Fruit fly (Drosophila melanogaster) whole organism, larva: ENCODE measurements around the gene CG43169.

Experiments used
- noc ChIP-seq: fragments of 200-800 bp; sonication (Bioruptor generic); optimal IDR thresholded peaks from 3 replicates; lab custom pipeline; 2019; ENCODE audit warnings: missing biosample characterization, mild to moderate bottlenecking, missing genetic modification characterization, moderate library complexity

Gene CG43169

dm6 chr3L:8888533-8888932 lies at the start of gene CG43169:
CG43169 (minus strand) TSS chr3L:8888633.
- TF ChIP-seq noc (tag; lab: Kevin White, UChicago) = no peak

dm6 chr3L:8931916-8932315 lies 43.5 kb upstream of the CG43169 start:
- no peak for TF ChIP-seq noc (tag; lab: Kevin White, UChicago)

dm6 chr3L:8929527-8929926 lies 41.1 kb upstream of the CG43169 start:
- no peak for TF ChIP-seq noc (tag; lab: Kevin White, UChicago)

- TF ChIP-seq noc (tag; lab: Kevin White, UChicago) = no peak
These were observed 37.2 kb upstream of the CG43169 start for dm6 chr3L:8925679-8926078.

- TF ChIP-seq noc (tag; lab: Kevin White, UChicago) = no peak
These were observed 36.6 kb upstream of the CG43169 start for dm6 chr3L:8924999-8925398.

- TF ChIP-seq noc (tag; lab: Kevin White, UChicago) = no peak
These were observed 36.0 kb upstream of the CG43169 start for dm6 chr3L:8924417-8924913.

dm6 chr3L:8920710-8921109 lies 32.3 kb upstream of the CG43169 start:
- peak; percentile 73 for TF ChIP-seq noc (tag; lab: Kevin White, UChicago)

- TF ChIP-seq noc (tag; lab: Kevin White, UChicago) = no peak
These were observed 31.2 kb upstream of the CG43169 start for dm6 chr3L:8919678-8920077.

- TF ChIP-seq noc (tag; lab: Kevin White, UChicago) = no peak
These were observed 25.2 kb upstream of the CG43169 start for dm6 chr3L:8913537-8914108.

dm6 chr3L:8912332-8912731 lies 23.9 kb upstream of the CG43169 start, which contains the start of the genes Tsp66E and mfr:
Tsp66E (plus strand) TSS chr3L:8912499.
mfr (minus strand) TSS chr3L:8912671.
- TF ChIP-seq noc (tag; lab: Kevin White, UChicago) = no peak

dm6 chr3L:8905100-8905499 lies 16.7 kb upstream of the CG43169 start, which contains the start of gene TrpA1:
TrpA1 (minus strand) TSS chr3L:8905200.
- TF ChIP-seq noc (tag; lab: Kevin White, UChicago) = no peak

dm6 chr3L:8891167-8891618 lies 2.8 kb upstream of the CG43169 start, which contains the start of gene Mcm7:
Mcm7 (plus strand) TSS chr3L:8891596.
- no peak for TF ChIP-seq noc (tag; lab: Kevin White, UChicago)

- TF ChIP-seq noc (tag; lab: Kevin White, UChicago) = no peak
These were observed 6.6 kb downstream of the CG43169 start for dm6 chr3L:8881778-8882366.

dm6 chr3L:8879465-8879864 lies 9.0 kb downstream of the CG43169 start:
- no peak for TF ChIP-seq noc (tag; lab: Kevin White, UChicago)

dm6 chr3L:8878388-8878787 lies 10.0 kb downstream of the CG43169 start:
- TF ChIP-seq noc (tag; lab: Kevin White, UChicago) = no peak

- no peak for TF ChIP-seq noc (tag; lab: Kevin White, UChicago)
These were observed 15.4 kb downstream of the CG43169 start for dm6 chr3L:8873053-8873452.

- TF ChIP-seq noc (tag; lab: Kevin White, UChicago) = no peak
These were observed 17.4 kb downstream of the CG43169 start for dm6 chr3L:8871017-8871416.
